Worm (Caenorhabditis elegans) whole organism, L4 larva: Measurements from ENCODE around the gene C14A4.9.

Source experiments
- F37D6.2 ChIP-seq: sonication (generic microtip); optimal IDR thresholded peaks from 2 replicates; lab custom pipeline; 2016; ENCODE audit warnings: mild to moderate bottlenecking, missing genetic modification characterization, missing compliant biosample characterization
- R02D3.7 ChIP-seq: fragments of 150-350 bp; sonication (generic microtip); optimal IDR thresholded peaks from 3 replicates; lab custom pipeline; 2014; ENCODE audit warnings: missing biosample characterization, missing genetic modification characterization
- T20F7.1 ChIP-seq: fragments of 200-800 bp; sonication (Bioruptor generic); optimal IDR thresholded peaks from 2 replicates; lab custom pipeline; 2018; ENCODE audit warnings: mild to moderate bottlenecking, missing genetic modification characterization, missing compliant biosample characterization
- Y105C5A.15 ChIP-seq: fragments of 200-800 bp; sonication (Bioruptor generic); IDR thresholded peaks from 2 replicates; pipeline ENCODE4 v1.3.6; 2022; ENCODE audit warnings: missing genetic modification characterization, missing compliant biosample characterization
- Y48G9A.11 ChIP-seq: fragments of 200-800 bp; sonication (Bioruptor generic); IDR thresholded peaks from 2 replicates; pipeline ENCODE4 v1.3.6; 2022; ENCODE audit warnings: missing genetic modification reagents, missing genetic modification characterization, missing compliant biosample characterization
- ama-1 ChIP-seq: fragments of 150-350 bp; optimal IDR thresholded peaks from 2 replicates; lab custom pipeline; 2014; ENCODE audit warnings: inconsistent platforms, mixed read lengths
- arid-1 ChIP-seq: fragments of 200-800 bp; sonication (Bioruptor generic); conservative IDR thresholded peaks from 2 replicates; pipeline ENCODE4 v1.3.6; 2022; ENCODE audit warnings: missing genetic modification reagents, missing genetic modification characterization, missing compliant biosample characterization
- ceh-28 ChIP-seq: fragments of 150-350 bp; optimal IDR thresholded peaks from 2 replicates; lab custom pipeline; 2014; ENCODE audit warnings: missing biosample characterization, missing genetic modification reagents, missing genetic modification characterization
- ceh-62 ChIP-seq: sonication (generic microtip); optimal IDR thresholded peaks from 2 replicates; lab custom pipeline; 2017; ENCODE audit warnings: missing biosample characterization, missing genetic modification characterization
- daf-8 ChIP-seq: fragments of 200-800 bp; sonication (Bioruptor generic); IDR thresholded peaks from 2 replicates; pipeline ENCODE4 v1.3.6; 2022; ENCODE audit warnings: missing genetic modification characterization, missing compliant biosample characterization
- dpl-1 ChIP-seq: fragments of 150-350 bp; optimal IDR thresholded peaks from 2 replicates; lab custom pipeline; 2014; ENCODE audit warnings: missing biosample characterization, missing genetic modification reagents, missing genetic modification characterization
- duxl-1 ChIP-seq: sonication (generic microtip); optimal IDR thresholded peaks from 2 replicates; lab custom pipeline; 2016; ENCODE audit warnings: mild to moderate bottlenecking, missing genetic modification characterization, moderate library complexity, missing compliant biosample characterization; ENCODE audit not compliant: poor library complexity
- egl-43 ChIP-seq: fragments of 200-800 bp; sonication (Bioruptor generic); IDR thresholded peaks from 2 replicates; pipeline ENCODE4 v1.3.6; 2022; ENCODE audit warnings: missing genetic modification reagents, missing genetic modification characterization, missing compliant biosample characterization
- fos-1 ChIP-seq: fragments of 150-350 bp; optimal IDR thresholded peaks from 2 replicates; lab custom pipeline; 2014; ENCODE audit warnings: missing biosample characterization, missing genetic modification characterization
- hif-1 ChIP-seq, 2 experiments: sonication (generic microtip); optimal IDR thresholded peaks; 2 replicates each; lab custom pipeline; 2016 to 2017; ENCODE audit warnings: missing compliant biosample characterization in 2 of 2, missing genetic modification characterization in 2 of 2, missing genetic modification reagents in 2 of 2, missing genotype in 2 of 2, mild to moderate bottlenecking in 1 of 2
- jun-1 ChIP-seq: fragments of 150-350 bp; optimal IDR thresholded peaks from 2 replicates; lab custom pipeline; 2014; ENCODE audit warnings: missing biosample characterization, missing genetic modification reagents, missing genetic modification characterization
- lin-13 ChIP-seq: fragments of 150-350 bp; optimal IDR thresholded peaks from 2 replicates; lab custom pipeline; 2014; ENCODE audit warnings: missing biosample characterization, missing genetic modification reagents, missing genetic modification characterization
- lin-15B ChIP-seq: fragments of 150-350 bp; sonication (generic microtip); optimal IDR thresholded peaks from 3 replicates; lab custom pipeline; 2014; ENCODE audit warnings: missing biosample characterization, missing genetic modification characterization
- lin-29 ChIP-seq: fragments of 200-800 bp; sonication (Bioruptor generic); IDR thresholded peaks from 2 replicates; pipeline ENCODE4 v1.3.6; 2022; ENCODE audit warnings: missing genetic modification reagents, missing genetic modification characterization, missing compliant biosample characterization
- lin-38 ChIP-seq: fragments of 200-800 bp; sonication (Bioruptor generic); IDR thresholded peaks from 2 replicates; pipeline ENCODE4 v1.3.6; 2022; ENCODE audit warnings: missing genetic modification reagents, missing genetic modification characterization, missing compliant biosample characterization
- lsy-2 ChIP-seq, 2 experiments: fragments of 150-350 bp in 1 of 2; sonication (generic microtip) in 1 of 2; optimal IDR thresholded peaks; 2 replicates each; lab custom pipeline; 2014 to 2017; ENCODE audit warnings: missing biosample characterization in 2 of 2, missing genetic modification characterization in 2 of 2
- madf-5 ChIP-seq, 2 experiments: fragments of 200-800 bp; sonication (Bioruptor generic); IDR thresholded peaks; 2 replicates each; pipeline ENCODE4 v1.3.6; 2022; ENCODE audit warnings: missing compliant biosample characterization in 2 of 2, missing genetic modification characterization in 2 of 2
- mep-1 ChIP-seq: fragments of 150-350 bp; sonication (generic microtip); optimal IDR thresholded peaks from 3 replicates; lab custom pipeline; 2014; ENCODE audit warnings: missing biosample characterization, missing genetic modification characterization
- mes-2 ChIP-seq: sonication (generic microtip); optimal IDR thresholded peaks from 2 replicates; lab custom pipeline; 2016; ENCODE audit warnings: missing genotype, mild to moderate bottlenecking, missing genetic modification characterization, missing compliant biosample characterization; ENCODE audit not compliant: poor library complexity, severe bottlenecking
- mxl-3 ChIP-seq: fragments of 200-800 bp; sonication (Bioruptor generic); optimal IDR thresholded peaks from 2 replicates; lab custom pipeline; 2018; ENCODE audit warnings: mild to moderate bottlenecking, missing genetic modification characterization, missing compliant biosample characterization
- nhr-102 ChIP-seq: sonication (generic microtip); optimal IDR thresholded peaks from 2 replicates; lab custom pipeline; 2016; ENCODE audit warnings: mild to moderate bottlenecking, missing genetic modification characterization, moderate library complexity, missing compliant biosample characterization
- nhr-111 ChIP-seq: fragments of 200-800 bp; sonication (Bioruptor generic); optimal IDR thresholded peaks from 2 replicates; lab custom pipeline; 2018; ENCODE audit warnings: mild to moderate bottlenecking, missing genetic modification characterization, missing compliant biosample characterization
- nhr-237 ChIP-seq: sonication (generic microtip); optimal IDR thresholded peaks from 2 replicates; lab custom pipeline; 2017; ENCODE audit warnings: missing biosample characterization, missing genetic modification characterization
- nhr-25 ChIP-seq: sonication (generic microtip); optimal IDR thresholded peaks from 2 replicates; lab custom pipeline; 2017; ENCODE audit warnings: missing genetic modification characterization, mild to moderate bottlenecking, missing compliant biosample characterization, antibody characterized with exemption, moderate library complexity, borderline replicate concordance; ENCODE audit not compliant: insufficient read depth
- nhr-28 ChIP-seq: fragments of 150-350 bp; optimal IDR thresholded peaks from 2 replicates; lab custom pipeline; 2014; ENCODE audit warnings: missing biosample characterization, missing genetic modification characterization
- nhr-41 ChIP-seq: fragments of 200-800 bp; sonication (Bioruptor generic); IDR thresholded peaks from 2 replicates; pipeline ENCODE4 v1.3.6; 2022; ENCODE audit warnings: missing genetic modification reagents, missing genetic modification characterization, missing compliant biosample characterization
- nhr-6 ChIP-seq: fragments of 150-350 bp; optimal IDR thresholded peaks from 2 replicates; lab custom pipeline; 2014; ENCODE audit warnings: missing biosample characterization, missing genetic modification characterization
- nhr-76 ChIP-seq: fragments of 150-350 bp; optimal IDR thresholded peaks from 2 replicates; lab custom pipeline; 2014; ENCODE audit warnings: missing biosample characterization, missing genetic modification characterization
- skn-1 ChIP-seq: fragments of 150-350 bp; optimal IDR thresholded peaks from 2 replicates; lab custom pipeline; 2014; ENCODE audit warnings: missing biosample characterization, missing genetic modification characterization
- snpc-1.2 ChIP-seq: fragments of 200-800 bp; sonication (Bioruptor generic); IDR thresholded peaks from 2 replicates; pipeline ENCODE4 v1.3.6; 2022; ENCODE audit warnings: missing genetic modification reagents, missing genetic modification characterization, missing compliant biosample characterization
- snpc-4 ChIP-seq: fragments of 150-350 bp; optimal IDR thresholded peaks from 2 replicates; lab custom pipeline; 2014; ENCODE audit warnings: missing biosample characterization, missing genetic modification characterization
- tra-1 ChIP-seq: fragments of 200-800 bp; sonication (Bioruptor generic); IDR thresholded peaks from 2 replicates; pipeline ENCODE4 v1.3.6; 2022; ENCODE audit warnings: missing genetic modification reagents, missing genetic modification characterization, missing compliant biosample characterization
- unc-62 ChIP-seq, 3 experiments: fragments of 150-350 bp in 1 of 3; sonication (generic microtip); optimal IDR thresholded peaks in 2 of 3; peaks in 1 of 3; 1 replicate in 1 of 3; 2 replicates in 2 of 3; lab custom pipeline; 2014 to 2017; ENCODE audit warnings: missing biosample characterization in 3 of 3, missing genetic modification characterization in 3 of 3, missing genetic modification reagents in 3 of 3, missing genotype in 1 of 3
- zip-2 ChIP-seq: fragments of 150-350 bp; optimal IDR thresholded peaks from 2 replicates; lab custom pipeline; 2014; ENCODE audit warnings: missing biosample characterization, missing genetic modification characterization
- ztf-11 ChIP-seq: fragments of 150-350 bp; optimal IDR thresholded peaks from 2 replicates; lab custom pipeline; 2014; ENCODE audit warnings: missing biosample characterization, missing genetic modification characterization

C14A4.9 gene

DNA sequence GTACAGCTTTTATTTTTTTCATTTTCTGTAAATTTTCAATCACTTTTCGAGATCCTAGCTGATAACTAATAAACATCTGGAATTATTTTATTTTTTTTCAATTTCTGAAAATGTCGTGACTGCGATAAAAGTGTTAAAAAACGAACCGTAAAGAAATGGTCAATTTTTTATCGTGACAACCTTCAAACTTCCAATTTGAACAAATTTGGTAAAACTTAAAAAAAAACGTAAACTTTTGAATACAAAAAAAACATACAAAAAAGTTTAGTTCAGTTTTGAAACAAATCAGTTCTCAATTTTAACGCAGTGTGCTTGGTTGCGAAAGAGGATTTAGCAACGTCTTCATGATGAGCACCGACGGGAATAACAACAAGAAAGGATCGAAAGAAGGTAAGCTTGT lies 27.2 kb upstream of the C14A4.9 start, which contains the start of gene C06A1.3:
C06A1.3 (plus strand) TSS at position 301 of the 400 bp plus-strand sequence.
- TF ChIP-seq nhr-237 (no peak), nhr-102 (tag; lab: Kevin White, UChicago) (no peak), nhr-6 (tag; lab: Kevin White, UChicago) (no peak), skn-1 (tag; lab: Kevin White, UChicago) (no peak), fos-1 (tag; lab: Kevin White, UChicago) (no peak), ceh-28 (tag; lab: Kevin White, UChicago) (no peak), arid-1 (no peak), unc-62 (GFP tag; optimal IDR thresholded peaks at IDR 0.05 in 1 of 2; lab: Kevin White, UChicago) (no peak), unc-62 (tag; optimal IDR thresholded peaks at IDR 0.05; lab: Kevin White, UChicago) (no peak), hif-1 (tag; optimal IDR thresholded peaks at IDR 0.05; lab: Kevin White, UChicago) (no peak), nhr-25 (no peak), zip-2 (tag; lab: Kevin White, UChicago) (no peak), snpc-4 (no peak)

DNA sequence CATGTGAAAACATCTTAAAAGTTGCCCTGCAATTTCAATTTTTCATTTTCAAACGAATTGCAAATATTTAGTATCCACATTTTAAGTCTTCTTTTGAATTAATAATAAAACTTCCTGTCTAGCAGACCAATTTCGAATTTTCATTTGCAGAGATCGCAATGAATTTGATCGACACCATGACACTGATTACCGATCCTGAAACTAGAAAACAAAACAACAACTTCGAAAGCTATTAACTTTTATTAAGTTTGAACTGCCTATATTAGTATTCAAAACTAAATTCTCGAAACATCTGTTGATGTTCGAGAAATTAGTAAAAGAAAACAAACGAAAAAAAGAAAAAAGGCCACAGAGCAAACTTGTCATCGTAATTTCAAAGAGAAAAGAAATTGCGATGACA lies 25.0 kb upstream of the C14A4.9 start:
- TF ChIP-seq lin-38 (peak; percentile 60), madf-5 (GFP tag; IDR thresholded peaks at IDR 0.05; lab: Robert Waterston, UW) (0 out of 4 replicates have a peak, but pooled peaks of 1 of the 2 experiments have one; percentile 16), duxl-1 (peak; percentile 21), nhr-25 (no peak)

DNA sequence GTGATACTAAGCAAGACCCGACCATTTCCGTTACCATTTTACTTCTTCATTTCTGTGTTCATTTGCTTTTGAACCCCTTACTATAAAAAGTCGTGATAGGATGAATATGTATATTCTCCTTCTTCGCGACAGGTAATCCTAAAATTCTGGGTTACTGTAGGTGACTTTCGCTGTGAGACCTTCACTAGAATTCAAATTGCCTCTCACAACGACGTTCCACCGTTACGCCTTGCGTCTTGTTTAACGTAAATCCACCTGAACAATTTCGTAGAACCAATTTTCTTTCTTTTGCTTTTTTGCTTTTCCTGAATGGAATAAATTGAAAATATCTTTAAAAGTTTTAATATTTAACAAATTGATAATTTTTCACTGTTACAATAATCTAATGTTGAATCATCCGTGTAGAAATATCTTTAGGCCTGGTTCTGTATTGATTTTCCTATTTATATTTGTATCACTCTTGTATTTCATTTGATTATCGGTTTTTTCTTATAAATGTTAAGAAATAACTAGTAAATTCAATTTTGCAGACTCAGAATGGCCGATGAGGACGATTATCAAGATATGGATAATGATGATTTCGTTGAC lies 20.2 kb upstream of the C14A4.9 start, which contains the start of gene rpb-6:
rpb-6 (plus strand) TSS at position 538 of the 588 bp plus-strand sequence.
- TF ChIP-seq dpl-1 (GFP tag; lab: Kevin White, UChicago) (peak; percentile 74), R02D3.7 (tag; lab: Kevin White, UChicago) (peak; percentile 51), mes-2 (tag; lab: Kevin White, UChicago) (peak; percentile 59), ceh-62 (tag; lab: Kevin White, UChicago) (no peak), ama-1 (lab: Kevin White, UChicago) (no peak), daf-8 (GFP tag; lab: Robert Waterston, UW) (no peak), T20F7.1 (GFP tag; lab: Kevin White, UChicago) (peak; percentile 93), lsy-2 (tag; optimal IDR thresholded peaks at IDR 0.05; lab: Kevin White, UChicago) (peak in 1 of 2 experiments; percentile 76), Y48G9A.11 (peak; percentile 95)

DNA sequence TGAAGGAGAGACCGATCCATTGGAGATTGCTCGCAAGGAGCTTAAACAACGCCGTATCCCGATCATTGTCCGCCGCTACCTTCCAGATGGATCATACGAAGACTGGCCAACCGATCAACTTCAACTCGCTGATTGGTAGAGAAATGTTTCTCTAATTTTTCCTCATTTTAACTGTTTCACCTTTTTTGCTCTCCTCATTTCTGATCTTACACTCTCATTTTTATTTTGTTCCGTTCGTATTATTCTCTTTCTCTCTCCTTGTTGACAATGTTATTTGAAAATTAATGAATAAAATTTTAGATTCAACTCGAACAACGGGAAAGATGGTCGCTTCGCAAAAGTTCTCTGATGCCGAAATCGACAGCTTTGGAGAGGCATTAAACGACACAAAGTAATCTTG lies 19.5 kb upstream of the C14A4.9 start, which contains the start of gene dohh-1:
dohh-1 (plus strand) TSS at position 301 of the 400 bp plus-strand sequence.
- TF ChIP-seq nhr-76 (tag; lab: Kevin White, UChicago) (no peak), lin-29 (no peak), snpc-1.2 (no peak), lin-15B (tag; lab: Kevin White, UChicago) (no peak), ztf-11 (tag; lab: Kevin White, UChicago) (no peak), lin-13 (GFP tag; lab: Kevin White, UChicago) (no peak), F37D6.2 (tag; lab: Kevin White, UChicago) (no peak), egl-43 (GFP tag; lab: Robert Waterston, UW) (no peak), nhr-28 (tag; lab: Kevin White, UChicago) (no peak), duxl-1 (no peak), nhr-111 (GFP tag; lab: Kevin White, UChicago) (no peak), mxl-3 (GFP tag; lab: Kevin White, UChicago) (no peak), tra-1 (GFP tag; lab: Robert Waterston, UW) (no peak), jun-1 (tag; lab: Kevin White, UChicago) (no peak), nhr-41 (GFP tag; lab: Robert Waterston, UW) (no peak), mep-1 (tag; lab: Kevin White, UChicago) (no peak), Y105C5A.15 (no peak)
